Fruit fly (Drosophila melanogaster) whole organism, embryonic: Measurements from ENCODE around the gene mRpS31.

Experiments
- B-H1 ChIP-seq: fragments of 200-800 bp; sonication (Bioruptor generic); IDR thresholded peaks from 3 replicates; pipeline ENCODE4 v1.3.6; 2022; ENCODE audit warnings: missing biosample characterization, missing genetic modification characterization
- BEAF-32 ChIP-seq: fragments of 200-800 bp; sonication (Bioruptor generic); optimal IDR thresholded peaks from 3 replicates; lab custom pipeline; 2017; ENCODE audit warnings: missing biosample characterization, missing genetic modification characterization, mild to moderate bottlenecking, moderate library complexity, missing genetic modification reagents
- CG10209 ChIP-seq: fragments of 200-800 bp; sonication (Bioruptor generic); optimal IDR thresholded peaks from 3 replicates; lab custom pipeline; 2017; ENCODE audit warnings: missing biosample characterization, mild to moderate bottlenecking, missing genetic modification characterization, missing genetic modification reagents
- CG10366 ChIP-seq: fragments of 200-800 bp; sonication (Bioruptor generic); IDR thresholded peaks from 2 replicates; pipeline ENCODE4 v1.3.6; 2022; ENCODE audit warnings: missing biosample characterization, missing genetic modification characterization
- CG12219 ChIP-seq: fragments of 200-800 bp; sonication (Bioruptor generic); optimal IDR thresholded peaks from 3 replicates; lab custom pipeline; 2018; ENCODE audit warnings: missing biosample characterization, mild to moderate bottlenecking, missing genetic modification characterization
- CG12391 ChIP-seq: fragments of 200-800 bp; sonication (Bioruptor generic); optimal IDR thresholded peaks from 3 replicates; lab custom pipeline; 2018; ENCODE audit warnings: missing biosample characterization, mild to moderate bottlenecking, missing genetic modification characterization, moderate library complexity
- CG13287 ChIP-seq: fragments of 200-800 bp; sonication (Bioruptor generic); IDR thresholded peaks from 2 replicates; pipeline ENCODE4 v1.3.6; 2022; ENCODE audit warnings: missing biosample characterization, missing genetic modification characterization; ENCODE audit not compliant: partially characterized antibody
- CG13894 ChIP-seq: fragments of 200-800 bp; sonication (Bioruptor generic); optimal IDR thresholded peaks from 3 replicates; lab custom pipeline; 2018; ENCODE audit warnings: missing biosample characterization, mild to moderate bottlenecking, missing genetic modification characterization, moderate library complexity
- CG15011 ChIP-seq: fragments of 200-800 bp; sonication (Bioruptor generic); optimal IDR thresholded peaks from 3 replicates; lab custom pipeline; 2018; ENCODE audit warnings: missing biosample characterization, mild to moderate bottlenecking, missing genetic modification characterization
- CG1602 ChIP-seq: fragments of 200-800 bp; sonication (Bioruptor generic); optimal IDR thresholded peaks from 3 replicates; lab custom pipeline; 2016; ENCODE audit warnings: missing biosample characterization, missing genetic modification characterization
- CG1603 ChIP-seq: fragments of 200-800 bp; sonication (Bioruptor generic); optimal IDR thresholded peaks from 2 replicates; lab custom pipeline; 2019; ENCODE audit warnings: missing biosample characterization, mild to moderate bottlenecking, missing genetic modification characterization, moderate library complexity
- CG16815 ChIP-seq: fragments of 200-800 bp; sonication (Bioruptor generic); optimal IDR thresholded peaks from 3 replicates; lab custom pipeline; 2017; ENCODE audit warnings: missing biosample characterization, mild to moderate bottlenecking, missing genetic modification characterization
- CG17568 ChIP-seq: fragments of 200-800 bp; sonication (Bioruptor generic); optimal IDR thresholded peaks from 2 replicates; lab custom pipeline; 2018; ENCODE audit warnings: missing biosample characterization, mild to moderate bottlenecking, missing genetic modification characterization, moderate library complexity
- CG18599 ChIP-seq: fragments of 200-800 bp; sonication (Bioruptor generic); optimal IDR thresholded peaks from 3 replicates; lab custom pipeline; 2017; ENCODE audit warnings: missing biosample characterization, missing genetic modification characterization, mild to moderate bottlenecking, moderate library complexity, missing genetic modification reagents
- CG2678 ChIP-seq: fragments of 200-800 bp; sonication (Bioruptor generic); optimal IDR thresholded peaks from 3 replicates; lab custom pipeline; 2019; ENCODE audit warnings: missing biosample characterization, mild to moderate bottlenecking, missing genetic modification characterization, moderate library complexity
- CG2712 ChIP-seq: fragments of 200-800 bp; optimal IDR thresholded peaks from 3 replicates; lab custom pipeline; 2019; ENCODE audit warnings: missing biosample characterization, mild to moderate bottlenecking, missing genetic modification characterization, moderate library complexity
- CG2875 ChIP-seq: fragments of 200-800 bp; sonication (Bioruptor generic); optimal IDR thresholded peaks from 2 replicates; lab custom pipeline; 2017; ENCODE audit warnings: missing biosample characterization, mild to moderate bottlenecking, missing genetic modification characterization, missing genetic modification reagents
- CG30020 ChIP-seq: fragments of 200-800 bp; optimal IDR thresholded peaks from 2 replicates; lab custom pipeline; 2019; ENCODE audit warnings: missing biosample characterization, mild to moderate bottlenecking, missing genetic modification characterization, moderate library complexity
- CG3407 ChIP-seq: fragments of 200-800 bp; sonication (Bioruptor generic); optimal IDR thresholded peaks from 2 replicates; lab custom pipeline; 2018; ENCODE audit warnings: missing biosample characterization, mild to moderate bottlenecking, missing genetic modification characterization
- CG4404 ChIP-seq: fragments of 200-800 bp; sonication (Bioruptor generic); IDR thresholded peaks from 2 replicates; pipeline ENCODE4 v1.3.6; 2022; ENCODE audit warnings: missing biosample characterization, missing genetic modification characterization
- CG6272 ChIP-seq: fragments of 200-800 bp; sonication (Bioruptor generic); IDR thresholded peaks from 2 replicates; pipeline ENCODE4 v1.3.6; 2022; ENCODE audit warnings: missing biosample characterization, missing genetic modification characterization
- CG7745 ChIP-seq: fragments of 200-800 bp; sonication (Bioruptor generic); optimal IDR thresholded peaks from 2 replicates; lab custom pipeline; 2018; ENCODE audit warnings: missing biosample characterization, mild to moderate bottlenecking, missing genetic modification characterization, moderate library complexity
- CG7928 ChIP-seq: fragments of 200-800 bp; sonication (Bioruptor generic); optimal IDR thresholded peaks from 2 replicates; lab custom pipeline; 2017; ENCODE audit warnings: missing biosample characterization, mild to moderate bottlenecking, missing genetic modification characterization
- Chrac-16 ChIP-seq: fragments of 200-800 bp; sonication (Bioruptor generic); optimal IDR thresholded peaks from 3 replicates; lab custom pipeline; 2016; ENCODE audit warnings: missing biosample characterization, missing genetic modification characterization
- CkIIα-i1 ChIP-seq: fragments of 200-800 bp; sonication (Bioruptor generic); IDR thresholded peaks from 2 replicates; pipeline ENCODE4 v1.3.6; 2022; ENCODE audit warnings: missing biosample characterization, missing genetic modification characterization
- Deaf1 ChIP-seq: fragments of 200-800 bp; optimal IDR thresholded peaks from 3 replicates; lab custom pipeline; 2019; ENCODE audit warnings: missing biosample characterization, mild to moderate bottlenecking, missing genetic modification characterization, moderate library complexity
- Dref ChIP-seq: fragments of 200-800 bp; sonication (Bioruptor generic); IDR thresholded peaks from 2 replicates; pipeline ENCODE4 v1.3.6; 2022; ENCODE audit warnings: missing biosample characterization, missing genetic modification characterization
- ERR ChIP-seq: fragments of 200-800 bp; sonication (Bioruptor generic); optimal IDR thresholded peaks from 2 replicates; lab custom pipeline; 2016; ENCODE audit warnings: missing biosample characterization, missing genetic modification characterization
- Gug ChIP-seq: fragments of 200-800 bp; sonication (Bioruptor generic); IDR thresholded peaks from 4 replicates; pipeline ENCODE4 v1.3.6; 2022; ENCODE audit warnings: missing biosample characterization, missing genetic modification characterization
- HHEX ChIP-seq: fragments of 200-800 bp; sonication (Bioruptor generic); optimal IDR thresholded peaks from 3 replicates; lab custom pipeline; 2017; ENCODE audit warnings: missing biosample characterization, mild to moderate bottlenecking, missing genetic modification characterization, missing genetic modification reagents
- HLH54F ChIP-seq: fragments of 200-800 bp; sonication (Bioruptor generic); optimal IDR thresholded peaks from 3 replicates; lab custom pipeline; 2016; ENCODE audit warnings: missing biosample characterization, missing genetic modification characterization
- Kr ChIP-seq: fragments of 200-800 bp; sonication (Bioruptor generic); optimal IDR thresholded peaks from 2 replicates; lab custom pipeline; 2017; ENCODE audit warnings: missing biosample characterization, mild to moderate bottlenecking, missing genetic modification characterization
- MTF-1 ChIP-seq: fragments of 200-800 bp; sonication (Bioruptor generic); optimal IDR thresholded peaks from 2 replicates; lab custom pipeline; 2018; ENCODE audit warnings: missing biosample characterization, mild to moderate bottlenecking, missing genetic modification characterization, borderline replicate concordance
- Nf-YB ChIP-seq: fragments of 200-800 bp; sonication (Bioruptor generic); optimal IDR thresholded peaks from 3 replicates; lab custom pipeline; 2019; ENCODE audit warnings: missing biosample characterization, mild to moderate bottlenecking, missing genetic modification characterization, moderate library complexity
- Nf-YC ChIP-seq: fragments of 200-800 bp; optimal IDR thresholded peaks from 3 replicates; lab custom pipeline; 2019; ENCODE audit warnings: missing biosample characterization, mild to moderate bottlenecking, missing genetic modification characterization, moderate library complexity
- Scr ChIP-seq: fragments of 200-800 bp; sonication (Bioruptor generic); IDR thresholded peaks from 2 replicates; pipeline ENCODE4 v1.3.6; 2022; ENCODE audit warnings: missing biosample characterization, missing genetic modification characterization; ENCODE audit not compliant: partially characterized antibody
- br ChIP-seq: fragments of >200 bp; optimal IDR thresholded peaks from 2 replicates; lab custom pipeline; 2017
- cas ChIP-seq: fragments of 200-800 bp; sonication (Bioruptor generic); IDR thresholded peaks from 2 replicates; pipeline ENCODE4 v1.3.6; 2022; ENCODE audit warnings: missing biosample characterization, missing genetic modification characterization
- chn ChIP-seq: fragments of 200-800 bp; sonication (Bioruptor generic); optimal IDR thresholded peaks from 2 replicates; lab custom pipeline; 2016; ENCODE audit warnings: missing biosample characterization, missing genetic modification characterization
- crol ChIP-seq: fragments of 200-800 bp; sonication (Bioruptor generic); IDR thresholded peaks from 2 replicates; pipeline ENCODE4 v1.3.6; 2022; ENCODE audit warnings: missing biosample characterization, missing genetic modification characterization
- dan ChIP-seq: fragments of 200-800 bp; sonication (Bioruptor generic); IDR thresholded peaks from 2 replicates; pipeline ENCODE4 v1.3.6; 2022; ENCODE audit warnings: missing biosample characterization, missing genetic modification characterization
- dmrt11E ChIP-seq: fragments of 200-800 bp; sonication (Bioruptor generic); optimal IDR thresholded peaks from 3 replicates; lab custom pipeline; 2018; ENCODE audit warnings: missing biosample characterization, mild to moderate bottlenecking, missing genetic modification characterization, moderate library complexity
- exex ChIP-seq: fragments of 200-800 bp; sonication (Bioruptor generic); optimal IDR thresholded peaks from 4 replicates; lab custom pipeline; 2018; ENCODE audit warnings: missing biosample characterization, mild to moderate bottlenecking, missing genetic modification characterization, moderate library complexity
- eyg ChIP-seq: fragments of 200-800 bp; sonication (Bioruptor generic); optimal IDR thresholded peaks from 3 replicates; lab custom pipeline; 2016; ENCODE audit warnings: missing biosample characterization, missing genetic modification characterization
- grau ChIP-seq: fragments of 200-800 bp; optimal IDR thresholded peaks from 3 replicates; lab custom pipeline; 2019; ENCODE audit warnings: missing biosample characterization, mild to moderate bottlenecking, missing genetic modification characterization, moderate library complexity
- maf-S ChIP-seq: fragments of 200-800 bp; sonication (Bioruptor generic); optimal IDR thresholded peaks from 2 replicates; lab custom pipeline; 2016; ENCODE audit warnings: missing biosample characterization, missing genetic modification characterization
- mam ChIP-seq: fragments of 200-800 bp; sonication (Bioruptor generic); optimal IDR thresholded peaks from 3 replicates; lab custom pipeline; 2016; ENCODE audit warnings: missing biosample characterization, missing genetic modification characterization
- nom ChIP-seq: fragments of 200-800 bp; sonication (Bioruptor generic); optimal IDR thresholded peaks from 2 replicates; lab custom pipeline; 2017; ENCODE audit warnings: missing biosample characterization, missing genetic modification characterization, mild to moderate bottlenecking, moderate library complexity, missing genetic modification reagents
- repo ChIP-seq: fragments of 200-800 bp; sonication (Bioruptor generic); optimal IDR thresholded peaks from 2 replicates; lab custom pipeline; 2016; ENCODE audit warnings: missing biosample characterization, missing genetic modification characterization
- sisA ChIP-seq: fragments of 200-800 bp; sonication (Bioruptor generic); IDR thresholded peaks from 2 replicates; pipeline ENCODE4 v1.3.6; 2022; ENCODE audit warnings: missing biosample characterization, missing genetic modification characterization

The mRpS31 gene

DNA sequence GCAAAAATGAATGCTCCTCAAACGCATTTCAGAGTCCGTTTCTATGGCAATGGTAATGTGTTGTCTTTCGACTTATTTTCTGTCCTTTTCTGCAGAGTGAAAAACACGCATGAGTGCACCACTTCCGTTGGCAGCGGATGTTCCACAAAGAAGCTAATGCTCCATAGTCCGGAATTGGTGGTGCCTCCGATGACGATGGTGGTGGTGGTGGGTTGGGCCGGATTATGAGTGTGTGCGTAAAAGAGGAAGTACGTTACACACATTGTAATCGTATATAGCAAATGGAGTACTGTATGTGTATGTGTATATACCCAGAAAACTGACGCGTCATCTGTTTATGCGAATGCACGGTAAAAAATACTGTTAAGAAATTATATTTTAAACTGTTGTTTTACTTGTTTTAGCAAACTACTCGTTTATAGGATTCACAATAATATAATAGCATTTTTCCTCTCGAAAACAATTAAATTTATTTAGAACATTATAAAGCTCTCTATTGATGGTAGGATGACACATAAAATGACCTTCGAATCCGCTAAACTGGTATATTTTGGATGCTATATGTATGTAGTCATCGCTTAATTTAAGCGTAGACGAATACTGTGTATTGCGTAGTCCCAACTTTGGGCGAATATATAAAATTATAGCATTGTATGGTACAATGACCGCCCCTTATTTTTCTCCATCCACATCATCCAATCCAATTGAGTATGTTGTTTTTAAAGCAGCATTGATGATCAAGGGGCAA is 40.3 kb downstream of the mRpS31 start (continued):
- TF ChIP-seq chn (GFP tag; lab: Kevin White, UChicago) (no peak), CG10366 (GFP tag; lab: Robert Waterston, UW) (peak; percentile 48), nom (GFP tag; lab: Kevin White, UChicago) (peak; percentile 44), CG2678 (tag; lab: Kevin White, UChicago) (no peak), CG2875 (GFP tag; lab: Kevin White, UChicago) (no peak), CG4404 (GFP tag; lab: Robert Waterston, UW) (no peak), Dref (GFP tag; lab: Robert Waterston, UW) (no peak), CG17568 (GFP tag; lab: Kevin White, UChicago) (no peak), CG13894 (tag; lab: Kevin White, UChicago) (peak; percentile 81), CkIIα-i1 (GFP tag; lab: Robert Waterston, UW) (no peak), maf-S (peak; percentile 20), CG2712 (tag; lab: Kevin White, UChicago) (peak; percentile 62), exex (tag; lab: Kevin White, UChicago) (no peak), CG13287 (no peak), CG12391 (tag; lab: Kevin White, UChicago) (peak; percentile 71), CG3407 (no peak), br (lab: Kevin White, UChicago) (no peak), Scr (no peak), CG16815 (no peak), cas (GFP tag; lab: Robert Waterston, UW) (no peak), Chrac-16 (GFP tag; lab: Kevin White, UChicago) (no peak), CG10209 (GFP tag; lab: Kevin White, UChicago) (peak; percentile 3), CG30020 (tag; lab: Kevin White, UChicago) (no peak), grau (peak; percentile 31), ERR (GFP tag; lab: Kevin White, UChicago) (no peak), CG6272 (GFP tag; lab: Robert Waterston, UW) (no peak), CG7745 (tag; lab: Kevin White, UChicago) (no peak), Deaf1 (tag; lab: Kevin White, UChicago) (no peak), MTF-1 (GFP tag; lab: Kevin White, UChicago) (peak; percentile 32), sisA (peak; percentile 53), BEAF-32 (GFP tag; lab: Kevin White, UChicago) (no peak), crol (GFP tag; lab: Robert Waterston, UW) (no peak; the same call in 1 of the 2 replicates), CG18599 (GFP tag; lab: Kevin White, UChicago) (peak; percentile 24), CG7928 (GFP tag; lab: Kevin White, UChicago) (no peak), HLH54F (GFP tag; lab: Kevin White, UChicago) (no peak), mam (GFP tag; lab: Kevin White, UChicago) (no peak), Nf-YB (GFP tag; lab: Kevin White, UChicago) (no peak), Gug (GFP tag; lab: Robert Waterston, UW) (no peak), eyg (GFP tag; lab: Kevin White, UChicago) (no peak), dan (GFP tag; lab: Robert Waterston, UW) (no peak), CG15011 (GFP tag; lab: Kevin White, UChicago) (no peak), repo (no peak), CG12219 (GFP tag; lab: Kevin White, UChicago) (no peak), CG1602 (peak; percentile 30), dmrt11E (tag; lab: Kevin White, UChicago) (peak; percentile 36), Kr (no peak), B-H1 (GFP tag; lab: Robert Waterston, UW) (peak; percentile 62), CG1603 (peak; percentile 55), HHEX (GFP tag; lab: Kevin White, UChicago) (no peak), Nf-YC (no peak)
